Worm (Caenorhabditis elegans) whole organism, L1 larva: ENCODE data around the gene C53A5.13.

Experiments
- ama-1 ChIP-seq: fragments of 150-350 bp; optimal IDR thresholded peaks from 2 replicates; lab custom pipeline; 2014
- ces-1 ChIP-seq: fragments of 150-350 bp; optimal IDR thresholded peaks from 2 replicates; lab custom pipeline; 2014; ENCODE audit warnings: missing biosample characterization, missing genetic modification reagents, missing genetic modification characterization
- fkh-10 ChIP-seq: sonication (generic microtip); optimal IDR thresholded peaks from 2 replicates; lab custom pipeline; 2017; ENCODE audit warnings: missing biosample characterization, missing genetic modification reagents, missing genetic modification characterization
- lin-13 ChIP-seq: fragments of 150-350 bp; optimal IDR thresholded peaks from 2 replicates; lab custom pipeline; 2014; ENCODE audit warnings: missing biosample characterization, missing genetic modification reagents, missing genetic modification characterization
- lin-14 ChIP-seq: fragments of 200-800 bp; sonication (Bioruptor generic); optimal IDR thresholded peaks from 2 replicates; lab custom pipeline; 2018; ENCODE audit warnings: mild to moderate bottlenecking, missing genetic modification characterization, moderate library complexity, missing compliant biosample characterization
- lin-15B ChIP-seq: fragments of 150-350 bp; sonication (generic microtip); optimal IDR thresholded peaks from 3 replicates; lab custom pipeline; 2014; ENCODE audit warnings: missing biosample characterization, missing genetic modification characterization
- lin-39 ChIP-seq: fragments of 150-350 bp; optimal IDR thresholded peaks from 2 replicates; lab custom pipeline; 2014; ENCODE audit warnings: missing biosample characterization, missing genetic modification reagents, missing genetic modification characterization
- pag-3 ChIP-seq: sonication (generic microtip); optimal IDR thresholded peaks from 2 replicates; lab custom pipeline; 2017; ENCODE audit warnings: missing genetic modification characterization, mild to moderate bottlenecking, missing compliant biosample characterization, antibody characterized with exemption, borderline replicate concordance; ENCODE audit not compliant: insufficient read depth
- unc-62 ChIP-seq: fragments of 150-350 bp; optimal IDR thresholded peaks from 2 replicates; lab custom pipeline; 2014; ENCODE audit warnings: missing biosample characterization, missing genetic modification reagents, missing genetic modification characterization
- zag-1 ChIP-seq: fragments of 150-350 bp; optimal IDR thresholded peaks from 2 replicates; lab custom pipeline; 2014; ENCODE audit warnings: missing biosample characterization, missing genetic modification characterization

- no peak for TF ChIP-seq ama-1
- no peak for TF ChIP-seq unc-62 (GFP tag; lab: Kevin White, UChicago)
- TF ChIP-seq fkh-10 (GFP tag; lab: Kevin White, UChicago): no peak
- TF ChIP-seq lin-15B (tag; lab: Kevin White, UChicago): no peak
- no peak for TF ChIP-seq ces-1 (GFP tag; lab: Kevin White, UChicago)
- no peak for TF ChIP-seq zag-1
- no peak for TF ChIP-seq lin-39 (tag; lab: Kevin White, UChicago)
- no peak for TF ChIP-seq lin-13 (GFP tag; lab: Kevin White, UChicago)
- TF ChIP-seq lin-14: no peak
- TF ChIP-seq pag-3: no peak
Observed at ce11 chrV:14594103-14594502, 47.4 kb downstream of the C53A5.13 start.
